Worm (Caenorhabditis elegans) whole organism, L4/young adult: ENCODE measurements around the gene algn-11.

ENCODE experiments used
- W03F9.2 ChIP-seq: fragments of 150-350 bp; optimal IDR thresholded peaks from 2 replicates; lab custom pipeline; 2014; ENCODE audit warnings: missing biosample characterization, missing genetic modification characterization
- dao-5 ChIP-seq: sonication (generic microtip); optimal IDR thresholded peaks from 2 replicates; lab custom pipeline; 2016; ENCODE audit warnings: missing genotype, missing genetic modification characterization, moderate library complexity, missing compliant biosample characterization
- him-1 ChIP-seq: sonication (generic microtip); optimal IDR thresholded peaks from 2 replicates; lab custom pipeline; 2016; ENCODE audit warnings: missing genotype, missing genetic modification reagents, missing genetic modification characterization, missing compliant biosample characterization

Gene algn-11

DNA sequence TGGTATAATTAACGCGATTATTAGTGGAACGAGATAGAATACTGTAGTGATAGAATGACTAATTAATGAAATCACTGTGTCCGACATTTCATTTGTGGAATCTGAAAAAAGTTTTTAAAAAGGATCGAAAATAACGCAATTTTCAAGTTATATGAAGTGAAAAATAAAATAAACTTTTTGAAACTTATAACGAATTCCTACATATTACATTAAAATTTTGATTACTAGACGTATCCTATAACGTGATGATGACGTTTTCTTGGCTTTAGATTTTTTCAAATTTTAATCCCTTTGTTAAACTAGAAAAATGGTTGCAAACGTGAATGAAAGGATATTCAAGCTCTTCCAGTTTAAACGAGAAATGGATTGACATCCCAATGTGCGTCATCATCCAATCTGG is at the start of gene algn-11:
Gene algn-11, minus strand, starts transcription at position 101 of the 400 bp plus-strand sequence.
- TF ChIP-seq him-1 (tag; lab: Kevin White, UChicago) (no peak), W03F9.2 (tag; lab: Kevin White, UChicago) (no peak), dao-5 (tag; lab: Kevin White, UChicago) (no peak)

DNA sequence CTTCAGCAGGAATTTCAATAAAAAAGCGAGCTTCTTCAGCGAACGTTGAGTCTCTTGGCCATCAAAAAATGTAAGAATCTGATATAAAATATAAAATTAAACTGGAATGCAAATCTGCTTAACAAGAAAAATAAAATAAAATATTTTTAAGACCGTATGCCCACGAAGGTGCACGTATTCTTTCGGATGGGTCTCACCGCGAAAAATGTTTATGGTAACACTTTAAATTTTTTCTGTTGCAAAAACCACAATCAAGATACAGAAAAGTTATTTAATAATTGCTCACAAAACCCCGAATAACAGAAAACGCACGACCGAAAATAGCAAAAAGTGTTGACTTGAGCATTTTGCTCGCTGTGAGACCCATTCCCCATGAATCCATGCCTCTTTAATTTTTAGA is 48.8 kb upstream of the algn-11 start:
- no peak for TF ChIP-seq him-1 (tag; lab: Kevin White, UChicago)
- TF ChIP-seq W03F9.2 (tag; lab: Kevin White, UChicago) = no peak
- TF ChIP-seq dao-5 (tag; lab: Kevin White, UChicago) = no peak

DNA sequence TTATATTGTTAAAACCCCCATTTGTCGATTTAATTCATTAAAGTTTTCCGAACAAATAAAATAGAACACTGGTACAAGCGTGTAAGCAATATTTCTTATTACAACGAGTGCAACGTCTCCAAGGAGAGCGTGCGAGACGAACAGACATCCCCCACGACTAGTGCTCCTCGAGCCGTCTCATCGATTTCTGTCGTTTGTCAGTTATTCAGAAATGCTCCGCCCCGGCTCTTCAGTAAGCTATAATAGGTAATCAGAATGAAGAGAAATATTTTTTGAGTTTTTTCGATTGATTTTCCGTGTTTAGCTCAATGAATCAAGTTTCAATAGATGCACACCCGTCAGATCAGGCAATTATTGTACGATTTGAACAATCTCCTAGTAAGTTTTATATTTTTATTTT is 48.3 kb upstream of the algn-11 start, which contains the start of gene kap-1:
Gene kap-1, plus strand, starts transcription at position 143 of the 400 bp plus-strand sequence.
- TF ChIP-seq him-1 (tag; lab: Kevin White, UChicago) (no peak), dao-5 (tag; lab: Kevin White, UChicago) (no peak), W03F9.2 (tag; lab: Kevin White, UChicago) (no peak)

DNA sequence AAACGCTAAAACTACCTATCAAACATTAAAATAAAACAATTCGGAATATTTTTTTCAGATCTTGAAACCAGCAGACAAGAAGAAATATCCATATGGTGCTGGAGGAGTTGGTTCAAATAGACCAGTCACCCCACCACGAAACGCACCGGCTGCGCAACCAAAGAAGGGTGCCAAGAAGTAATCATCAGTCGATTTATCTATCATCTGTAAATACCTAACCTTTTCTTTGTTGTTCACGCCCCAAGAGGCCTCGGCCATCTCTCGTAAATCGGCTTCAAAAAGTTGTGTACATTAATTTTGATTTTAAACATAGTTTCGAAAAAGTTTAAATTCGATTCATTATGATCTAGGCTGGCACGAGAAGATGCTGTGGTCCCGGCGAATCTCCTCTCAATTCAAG is 47.6 kb upstream of the algn-11 start:
- no peak for TF ChIP-seq him-1 (tag; lab: Kevin White, UChicago)
- TF ChIP-seq dao-5 (tag; lab: Kevin White, UChicago) = no peak
- no peak for TF ChIP-seq W03F9.2 (tag; lab: Kevin White, UChicago)

DNA sequence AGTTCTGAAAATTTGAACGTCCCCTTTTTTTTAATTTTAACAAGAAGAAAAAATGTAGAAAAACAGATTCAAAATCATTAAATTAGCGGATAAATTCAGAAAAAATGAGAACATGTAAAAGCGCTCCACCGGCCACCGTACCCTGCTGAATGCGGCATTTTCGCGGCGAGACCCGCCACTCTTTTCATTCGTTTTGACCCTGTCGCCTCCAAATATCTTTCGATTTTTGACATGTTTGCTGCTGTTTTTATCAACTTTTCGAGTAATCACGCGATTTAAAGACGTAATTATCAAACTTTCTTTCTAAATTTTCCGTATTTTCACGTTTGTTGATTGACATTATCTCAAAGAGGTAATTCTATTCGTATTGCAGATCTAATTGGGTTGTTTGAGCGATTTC is 45.9 kb upstream of the algn-11 start, which contains the start of gene gsp-2:
Gene gsp-2, plus strand, starts transcription at position 374 of the 400 bp plus-strand sequence.
- TF ChIP-seq W03F9.2 (tag; lab: Kevin White, UChicago) = peak; percentile 85
- TF ChIP-seq him-1 (tag; lab: Kevin White, UChicago) = no peak

DNA sequence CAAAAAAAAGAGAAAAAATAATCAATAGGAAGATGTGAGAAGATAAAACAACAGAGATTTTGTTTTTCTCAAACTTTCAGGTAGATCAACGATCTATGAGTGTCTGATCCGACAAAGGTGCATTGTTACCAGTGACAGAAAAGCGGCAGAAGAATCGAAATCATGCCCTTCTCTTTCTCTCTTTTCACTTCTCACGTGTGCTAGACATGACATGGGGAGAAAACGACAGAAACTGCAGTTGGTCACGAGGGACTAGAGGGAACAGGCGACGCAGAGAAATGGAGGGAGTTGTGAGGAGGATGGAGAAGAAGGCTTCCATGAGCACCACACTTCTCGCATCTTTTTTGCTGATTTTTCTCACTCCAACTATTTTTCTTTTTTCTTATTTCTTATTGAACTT is 44.9 kb upstream of the algn-11 start, which contains the start of gene F56C9.10:
Gene F56C9.10, minus strand, starts transcription at position 97 of the 400 bp plus-strand sequence.
- TF ChIP-seq him-1 (tag; lab: Kevin White, UChicago) = no peak
- no peak for TF ChIP-seq dao-5 (tag; lab: Kevin White, UChicago)
- TF ChIP-seq W03F9.2 (tag; lab: Kevin White, UChicago) = peak; percentile 85

DNA sequence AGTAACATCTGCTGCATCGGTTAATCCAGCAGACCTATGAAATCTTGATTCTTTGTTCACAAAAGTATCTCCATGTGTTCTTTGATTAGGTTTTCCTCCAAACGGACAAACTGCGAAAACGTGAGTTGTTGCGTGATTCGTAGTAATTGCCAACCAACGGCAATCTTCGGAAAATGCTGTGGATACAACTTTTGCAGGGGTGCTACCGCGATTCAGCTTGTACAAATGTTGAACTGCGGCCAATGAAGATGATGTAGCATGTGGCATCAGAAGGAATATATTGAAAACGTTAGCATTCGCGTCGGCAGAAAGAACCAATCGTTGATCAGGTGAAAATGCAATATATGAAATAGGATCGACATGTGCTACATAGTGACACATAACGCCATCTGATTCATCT is 41.3 kb upstream of the algn-11 start:
- TF ChIP-seq W03F9.2 (tag; lab: Kevin White, UChicago) (no peak), dao-5 (tag; lab: Kevin White, UChicago) (no peak), him-1 (tag; lab: Kevin White, UChicago) (no peak)

DNA sequence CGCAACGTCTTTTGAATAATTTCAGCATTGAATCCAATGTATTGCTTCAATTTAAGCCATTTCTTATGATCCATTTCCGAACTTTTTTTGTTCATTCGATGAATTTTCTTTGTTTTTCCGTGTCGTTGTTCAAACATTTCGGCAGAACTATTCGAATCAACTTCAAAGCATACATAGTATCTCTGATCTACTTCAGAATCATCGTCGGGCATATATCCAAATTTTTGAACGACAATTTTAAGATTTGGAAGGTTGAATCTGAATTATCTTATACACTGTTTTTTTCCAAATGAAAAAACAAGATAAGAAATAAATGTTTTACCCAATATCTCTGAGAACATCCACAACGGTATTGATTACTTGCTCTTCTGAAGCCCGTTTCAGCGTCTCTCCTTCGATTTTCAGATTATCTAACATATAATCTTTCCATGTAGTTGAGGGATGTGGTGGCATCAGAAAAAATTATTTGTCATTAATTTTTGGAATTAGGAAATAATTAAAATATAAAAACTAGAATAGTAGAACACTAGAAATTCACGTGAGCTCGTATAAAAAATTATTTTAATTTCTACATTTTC is 38.9 kb upstream of the algn-11 start, which contains the start of gene lab-2:
Gene lab-2, minus strand, starts transcription at position 453 of the 578 bp plus-strand sequence.
- TF ChIP-seq dao-5 (tag; lab: Kevin White, UChicago) (no peak), W03F9.2 (tag; lab: Kevin White, UChicago) (no peak)

DNA sequence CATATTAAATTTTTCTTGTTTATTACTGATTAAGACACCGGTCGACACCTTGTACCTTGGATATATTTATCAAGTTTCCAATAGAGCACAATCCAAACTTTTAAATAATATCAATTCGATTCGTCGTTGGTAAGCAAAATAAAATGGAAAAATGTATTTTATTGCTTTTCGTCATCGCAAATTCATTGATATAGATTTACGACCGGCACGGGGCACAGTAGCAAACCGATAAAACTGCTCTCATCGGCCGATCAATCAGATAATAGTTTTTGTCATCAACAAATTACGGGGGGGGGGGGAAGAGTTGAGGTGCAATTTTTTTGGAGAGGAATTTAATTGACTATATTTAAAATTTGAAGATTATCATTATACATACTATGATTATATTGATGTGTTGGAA is 33.0 kb upstream of the algn-11 start:
- TF ChIP-seq W03F9.2 (tag; lab: Kevin White, UChicago) (no peak), him-1 (tag; lab: Kevin White, UChicago) (no peak), dao-5 (tag; lab: Kevin White, UChicago) (no peak)

DNA sequence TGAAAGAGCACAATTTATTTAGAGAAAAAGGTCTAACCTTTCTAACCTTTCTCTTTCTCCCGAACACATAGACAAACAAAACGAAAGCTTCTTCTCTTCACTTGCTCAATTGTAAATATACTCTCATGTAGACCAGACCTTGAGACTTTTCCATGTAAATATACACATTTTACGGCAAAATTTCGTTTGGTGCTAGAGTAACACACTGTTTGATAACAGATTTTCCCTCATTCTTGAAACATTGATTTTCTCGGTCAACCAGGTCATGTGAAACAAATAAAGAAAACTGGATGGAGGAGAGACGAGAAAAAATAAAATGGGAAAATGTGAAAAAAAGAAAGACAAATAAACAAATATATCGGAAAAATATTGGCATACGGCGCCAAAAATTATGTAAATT is 31.7 kb upstream of the algn-11 start:
- TF ChIP-seq him-1 (tag; lab: Kevin White, UChicago) (no peak), W03F9.2 (tag; lab: Kevin White, UChicago) (no peak)

DNA sequence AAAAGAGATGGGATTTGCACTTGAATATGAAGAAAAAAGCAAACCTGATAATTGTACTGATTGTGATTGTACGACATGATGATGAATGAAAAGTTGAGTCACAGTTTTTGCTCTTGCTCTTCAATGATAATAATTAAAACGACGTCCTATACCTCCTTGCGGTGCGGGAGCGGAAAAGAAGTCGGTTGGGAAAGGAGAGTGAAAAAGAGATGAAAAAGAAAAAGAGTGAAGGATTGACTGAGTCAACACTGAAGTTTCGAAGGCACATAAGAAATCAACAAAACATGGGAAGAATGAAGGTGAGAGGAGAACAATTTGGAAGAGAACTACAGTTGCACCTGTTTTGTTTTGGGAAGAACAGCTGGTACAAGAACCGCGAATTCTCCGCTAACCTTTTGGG is 29.0 kb upstream of the algn-11 start, which contains the start of gene F56C9.8:
Gene F56C9.8, minus strand, starts transcription at position 120 of the 400 bp plus-strand sequence.
- TF ChIP-seq dao-5 (tag; lab: Kevin White, UChicago) (no peak), him-1 (tag; lab: Kevin White, UChicago) (no peak), W03F9.2 (tag; lab: Kevin White, UChicago) (no peak)

DNA sequence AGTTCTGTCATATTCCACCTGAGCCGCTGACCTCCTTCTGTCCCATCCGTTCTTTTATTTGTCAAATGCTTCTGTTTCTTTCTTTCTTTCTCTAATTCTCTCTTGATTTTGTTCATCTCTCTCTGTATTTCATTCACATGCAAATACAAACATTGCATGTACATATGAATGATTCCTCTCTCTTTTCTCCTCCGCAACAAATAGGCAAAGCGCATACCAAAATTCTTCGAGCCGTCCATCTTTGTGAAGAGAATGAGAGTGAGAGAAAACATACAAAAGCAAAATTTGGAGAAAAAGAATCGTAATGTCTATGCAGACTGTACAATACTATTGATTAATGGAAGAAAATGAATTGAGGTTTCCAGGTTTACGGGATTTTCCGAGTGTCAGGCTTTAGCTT is 27.0 kb upstream of the algn-11 start:
- TF ChIP-seq him-1 (tag; lab: Kevin White, UChicago) (no peak), W03F9.2 (tag; lab: Kevin White, UChicago) (no peak), dao-5 (tag; lab: Kevin White, UChicago) (no peak)

DNA sequence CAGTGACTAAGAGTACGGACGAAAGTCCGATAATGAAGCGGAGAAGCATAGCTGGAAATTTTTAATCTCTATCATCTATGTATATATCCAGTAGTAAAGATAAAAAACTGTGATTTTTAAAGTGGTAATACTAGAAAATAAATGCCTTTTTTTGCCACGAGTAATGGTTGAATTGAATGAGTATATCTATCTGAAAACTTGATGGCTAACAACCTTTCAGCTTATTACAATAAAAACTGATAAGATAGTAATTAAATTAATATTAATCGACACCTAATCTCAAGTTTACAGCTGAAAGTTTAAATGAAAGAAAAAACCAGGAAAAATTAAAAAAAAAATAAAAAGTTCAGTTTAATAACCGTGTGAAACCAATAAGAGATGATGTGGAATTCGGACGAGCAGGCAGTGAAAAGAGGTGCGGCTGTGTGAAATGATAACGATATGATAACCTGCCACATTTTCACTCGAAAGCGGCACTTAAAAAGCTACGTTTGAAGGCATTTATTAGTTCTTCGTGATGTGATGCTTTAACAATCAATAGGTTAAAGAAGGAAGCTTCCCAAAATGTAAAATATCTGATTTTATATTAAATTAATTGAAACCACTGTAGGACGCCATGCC is 24.7 kb upstream of the algn-11 start, which contains the start of gene nspg-6:
Gene nspg-6, minus strand, starts transcription at position 51 of the 621 bp plus-strand sequence.
- TF ChIP-seq dao-5 (tag; lab: Kevin White, UChicago) (no peak), him-1 (tag; lab: Kevin White, UChicago) (no peak), W03F9.2 (tag; lab: Kevin White, UChicago) (no peak)

DNA sequence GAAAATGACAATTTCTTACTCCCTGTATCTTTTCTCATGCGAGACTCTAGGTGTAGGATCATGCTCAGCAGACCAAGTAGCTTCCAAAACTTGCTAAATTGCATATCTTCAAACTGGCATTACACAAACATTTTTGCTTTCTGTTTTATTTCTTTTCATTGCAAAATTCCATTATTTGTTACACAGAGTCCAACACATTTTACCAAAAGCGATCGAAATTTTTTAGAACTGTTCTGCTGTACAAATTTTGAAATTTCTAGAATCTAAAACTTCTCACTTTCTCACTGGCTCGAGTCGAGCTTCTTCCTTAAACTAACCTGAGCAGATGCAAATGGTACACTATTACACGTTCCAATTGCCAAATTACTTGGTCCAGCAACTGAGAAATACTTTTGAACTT is 24.1 kb upstream of the algn-11 start:
- no peak for TF ChIP-seq dao-5 (tag; lab: Kevin White, UChicago)
- TF ChIP-seq him-1 (tag; lab: Kevin White, UChicago) = no peak
- no peak for TF ChIP-seq W03F9.2 (tag; lab: Kevin White, UChicago)
